Fruit fly (Drosophila melanogaster): ENCODE measurements around the gene CG16820.

Gene CG16820

DNA sequence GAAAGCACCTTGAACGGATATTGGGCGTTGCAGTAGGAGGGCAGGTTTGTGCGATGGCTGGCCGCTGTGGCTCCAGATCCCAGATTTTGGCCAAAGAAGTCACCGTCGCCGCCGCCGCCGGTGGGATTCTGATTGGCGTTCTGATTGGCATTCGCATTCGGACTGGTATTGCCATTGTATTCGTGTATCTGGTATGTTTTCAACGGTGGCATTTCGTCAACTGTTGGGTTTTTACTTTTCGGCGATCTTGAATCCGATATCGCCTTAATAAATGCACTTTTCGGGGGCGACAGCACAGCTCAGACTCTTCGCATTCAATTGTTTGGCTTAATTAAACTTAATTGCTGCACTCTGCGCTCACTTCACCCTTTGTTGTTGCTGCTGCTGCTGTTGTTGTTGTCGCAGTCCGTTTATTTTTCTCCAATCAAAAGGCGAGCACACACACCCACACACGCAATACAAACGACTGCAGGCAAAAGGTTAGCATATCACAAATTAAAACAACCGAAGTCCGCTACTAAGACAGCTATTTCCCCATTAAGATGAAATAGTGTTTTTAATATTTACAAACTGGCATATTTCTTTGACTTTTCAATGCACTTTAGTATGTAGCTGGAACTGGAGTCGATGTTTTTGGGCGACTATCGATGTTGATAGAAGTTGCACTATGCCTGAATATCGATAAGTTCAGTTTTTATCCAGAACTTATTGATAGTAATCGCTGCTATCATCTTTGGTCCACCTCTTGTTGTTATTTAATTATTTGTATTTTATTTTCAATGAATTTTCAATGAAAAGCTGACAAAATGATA is 26.5 kb upstream of the CG16820 start, which contains the start of the genes CG9426 and mRF1 (continued):
- no peak for TF ChIP-seq lov (optimal IDR thresholded peaks at IDR 0.05)
- no peak for TF ChIP-seq lov (GFP tag; IDR thresholded peaks at IDR 0.05)
- no peak for TF ChIP-seq crol (GFP tag; IDR thresholded peaks at IDR 0.05)
- TF ChIP-seq CG15479 (GFP tag; optimal IDR thresholded peaks at IDR 0.05): peak; percentile 16
- TF ChIP-seq CG13894 (tag; optimal IDR thresholded peaks at IDR 0.05): peak; percentile 3
- TF ChIP-seq row (GFP tag; IDR thresholded peaks at IDR 0.05): peak; percentile 39; the same call in 1 of the 3 replicates
- no peak for TF ChIP-seq CG10366 (GFP tag; IDR thresholded peaks at IDR 0.05)
- peak; percentile 21 for TF ChIP-seq Neu2 (GFP tag; optimal IDR thresholded peaks at IDR 0.05; ENCODE audit: borderline replicate concordance)
- peak; percentile 30 for TF ChIP-seq ems (GFP tag; optimal IDR thresholded peaks at IDR 0.05)
- TF ChIP-seq YL-1 (GFP tag; optimal IDR thresholded peaks at IDR 0.05): peak; percentile 93
- TF ChIP-seq Deaf1 (tag; optimal IDR thresholded peaks at IDR 0.05): no peak
- TF ChIP-seq CG2116 (GFP tag; optimal IDR thresholded peaks at IDR 0.05): peak; percentile 92
- TF ChIP-seq tll (GFP tag; optimal IDR thresholded peaks at IDR 0.05): peak in 1 of 2 experiments; percentile 67
- peak; percentile 50 for TF ChIP-seq CG12391 (tag; optimal IDR thresholded peaks at IDR 0.05)
- TF ChIP-seq lbe (GFP tag; optimal IDR thresholded peaks at IDR 0.05): peak; percentile 34
- peak; percentile 21; the same call in 1 of the 2 replicates for TF ChIP-seq CG31441 (GFP tag; IDR thresholded peaks at IDR 0.05)
- TF ChIP-seq knrl (GFP tag; IDR thresholded peaks at IDR 0.05; ENCODE audit: partially characterized antibody): peak; percentile 96
- TF ChIP-seq CG9437 (GFP tag; optimal IDR thresholded peaks at IDR 0.05): no peak
- no peak for TF ChIP-seq shn (GFP tag; optimal IDR thresholded peaks at IDR 0.05)
- TF ChIP-seq pho (GFP tag; optimal IDR thresholded peaks at IDR 0.05): peak; percentile 30
- peak; percentile 7 for TF ChIP-seq Jarid2 (GFP tag; optimal IDR thresholded peaks at IDR 0.05)
- no peak for TF ChIP-seq CG7556 (GFP tag; optimal IDR thresholded peaks at IDR 0.05)
- no peak for TF ChIP-seq HLHmδ (GFP tag; optimal IDR thresholded peaks at IDR 0.05)
- TF ChIP-seq tna (GFP tag; IDR thresholded peaks at IDR 0.05; ENCODE audit: partially characterized antibody): peak; percentile 96
- peak; percentile 90 for TF ChIP-seq Nf-YC (tag; optimal IDR thresholded peaks at IDR 0.05)
- TF ChIP-seq Oaz (GFP tag; IDR thresholded peaks at IDR 0.05): no peak
- TF ChIP-seq ap (GFP tag; IDR thresholded peaks at IDR 0.05): no peak
- peak; percentile 50 for TF ChIP-seq sug (tag; optimal IDR thresholded peaks at IDR 0.05)
- TF ChIP-seq CG9876 (GFP tag; optimal IDR thresholded peaks at IDR 0.05): no peak
- peak; percentile 98 for TF ChIP-seq CG34224 (GFP tag; IDR thresholded peaks at IDR 0.05; ENCODE audit: partially characterized antibody)
- peak; percentile 93 for TF ChIP-seq ato (GFP tag; IDR thresholded peaks at IDR 0.05; ENCODE audit: partially characterized antibody)
- TF ChIP-seq bcd (GFP tag; optimal IDR thresholded peaks at IDR 0.05): no peak
- no peak for TF ChIP-seq Hmx (GFP tag; optimal IDR thresholded peaks at IDR 0.05)
- TF ChIP-seq exex (tag; optimal IDR thresholded peaks at IDR 0.05): no peak
- TF ChIP-seq MESR4 (GFP tag; optimal IDR thresholded peaks at IDR 0.05): peak; percentile 85
- peak; percentile 97 for TF ChIP-seq bbx (GFP tag; IDR thresholded peaks at IDR 0.05; ENCODE audit: partially characterized antibody)
- peak; percentile 13 for TF ChIP-seq CG3281 (GFP tag; optimal IDR thresholded peaks at IDR 0.05)
- TF ChIP-seq MBD-R2 (GFP tag; IDR thresholded peaks at IDR 0.05): peak; percentile 83
- peak; percentile 99 for TF ChIP-seq CG13287 (GFP tag; IDR thresholded peaks at IDR 0.05; ENCODE audit: partially characterized antibody)
- TF ChIP-seq CG6272 (GFP tag; IDR thresholded peaks at IDR 0.05): peak; percentile 45; the same call in 1 of the 2 replicates
- no peak for TF ChIP-seq CG2889 (GFP tag; IDR thresholded peaks at IDR 0.05)
- peak; percentile 48 for TF ChIP-seq CG15601 (tag; optimal IDR thresholded peaks at IDR 0.05)
- no peak for TF ChIP-seq usp (GFP tag; optimal IDR thresholded peaks at IDR 0.05)
- TF ChIP-seq CG12744 (GFP tag; optimal IDR thresholded peaks at IDR 0.05): peak; percentile 14
- peak; percentile 95 for TF ChIP-seq hbn (GFP tag; IDR thresholded peaks at IDR 0.05; ENCODE audit: partially characterized antibody)
- TF ChIP-seq unc-4 (GFP tag; IDR thresholded peaks at IDR 0.05; ENCODE audit: partially characterized antibody): peak; percentile 98
- TF ChIP-seq Myb (GFP tag; optimal IDR thresholded peaks at IDR 0.05): peak; percentile 17
- TF ChIP-seq grau (tag; optimal IDR thresholded peaks at IDR 0.05): peak; percentile 31

All from whole organism, embryonic.